Fruit fly (Drosophila melanogaster) whole organism, wandering third instar larva: Measurements from ENCODE around the gene CG34008.

ENCODE experiments used
- Abd-B ChIP-seq: fragments of >200 bp; optimal IDR thresholded peaks from 2 replicates; lab custom pipeline; 2017; ENCODE audit warnings: missing biosample characterization, missing genetic modification characterization
- CG32264 ChIP-seq: fragments of 200-800 bp; sonication (Bioruptor generic); optimal IDR thresholded peaks from 2 replicates; lab custom pipeline; 2016; ENCODE audit warnings: missing biosample characterization, missing genetic modification characterization
- CG9705 ChIP-seq: fragments of 200-800 bp; sonication (Bioruptor generic); optimal IDR thresholded peaks from 2 replicates; lab custom pipeline; 2018; ENCODE audit warnings: missing biosample characterization, mild to moderate bottlenecking, missing genetic modification characterization
- CrebA ChIP-seq: fragments of 200-800 bp; sonication (Bioruptor generic); optimal IDR thresholded peaks from 2 replicates; lab custom pipeline; 2016; ENCODE audit warnings: missing biosample characterization, mild to moderate bottlenecking, missing genetic modification characterization, borderline replicate concordance
- Dif ChIP-seq: fragments of 200-275, 200-300 bp; sonication (Bioruptor generic); optimal IDR thresholded peaks from 2 replicates; lab custom pipeline; 2018; ENCODE audit warnings: missing biosample characterization, missing genetic modification characterization; ENCODE audit not compliant: partially characterized antibody
- GATAd ChIP-seq: sonication (Bioruptor generic); optimal IDR thresholded peaks from 2 replicates; lab custom pipeline; 2016; ENCODE audit warnings: missing biosample characterization, missing genetic modification characterization
- HLH106 ChIP-seq: fragments of 200-800 bp; optimal IDR thresholded peaks from 3 replicates; lab custom pipeline; 2019; ENCODE audit warnings: missing biosample characterization, mild to moderate bottlenecking, missing genetic modification characterization, moderate library complexity
- Hnf4 ChIP-seq: fragments of 200-800 bp; sonication (Bioruptor generic); optimal IDR thresholded peaks from 2 replicates; lab custom pipeline; 2016; ENCODE audit warnings: missing biosample characterization, mild to moderate bottlenecking, missing genetic modification characterization
- Hr78 ChIP-seq: fragments of >200 bp; optimal IDR thresholded peaks from 2 replicates; lab custom pipeline; 2017; ENCODE audit warnings: missing biosample characterization, missing genetic modification characterization
- Hr83 ChIP-seq: fragments of 200-300 bp; sonication (Bioruptor generic); optimal IDR thresholded peaks from 2 replicates; lab custom pipeline; 2016; ENCODE audit warnings: missing biosample characterization, mild to moderate bottlenecking, missing genetic modification characterization, moderate library complexity; ENCODE audit not compliant: poor library complexity, severe bottlenecking
- Jra ChIP-seq: sonication (Bioruptor generic); optimal IDR thresholded peaks from 2 replicates; lab custom pipeline; 2016; ENCODE audit warnings: missing biosample characterization, missing genetic modification characterization
- Mio ChIP-seq: sonication (Bioruptor generic); optimal IDR thresholded peaks from 2 replicates; lab custom pipeline; 2016; ENCODE audit warnings: missing biosample characterization, missing genetic modification characterization
- Myc ChIP-seq: fragments of >200 bp; optimal IDR thresholded peaks from 2 replicates; lab custom pipeline; 2017
- N ChIP-seq: fragments of >200 bp; optimal IDR thresholded peaks from 2 replicates; lab custom pipeline; 2018; ENCODE audit warnings: missing biosample characterization, missing external identifiers, missing genetic modification characterization
- OdsH ChIP-seq: fragments of 200-800 bp; sonication (Bioruptor generic); optimal IDR thresholded peaks from 2 replicates; lab custom pipeline; 2016; ENCODE audit warnings: missing biosample characterization, mild to moderate bottlenecking, missing genetic modification characterization
- Rel ChIP-seq, 2 experiments: fragments of 200-800 bp; sonication (Bioruptor generic) in 1 of 2; optimal IDR thresholded peaks; 2 replicates in 1 of 2; 3 replicates in 1 of 2; lab custom pipeline; 2016 to 2019; ENCODE audit warnings: mild to moderate bottlenecking in 2 of 2, missing biosample characterization in 2 of 2, missing genetic modification characterization in 2 of 2, moderate library complexity in 1 of 2
- Sp1 ChIP-seq: fragments of 200-800 bp; sonication (Bioruptor generic); optimal IDR thresholded peaks from 3 replicates; lab custom pipeline; 2019; ENCODE audit warnings: missing biosample characterization, mild to moderate bottlenecking, missing genetic modification characterization, moderate library complexity
- Vsx2 ChIP-seq: fragments of 200-300, 225-300 bp; sonication (Bioruptor generic); optimal IDR thresholded peaks from 2 replicates; lab custom pipeline; 2018; ENCODE audit warnings: missing biosample characterization, missing genetic modification characterization; ENCODE audit not compliant: partially characterized antibody
- br ChIP-seq: fragments of 200-800 bp; sonication (Bioruptor generic); optimal IDR thresholded peaks from 2 replicates; lab custom pipeline; 2016; ENCODE audit warnings: missing biosample characterization, missing genetic modification characterization
- brk ChIP-seq: fragments of 200-800 bp; sonication (Bioruptor generic); optimal IDR thresholded peaks from 2 replicates; lab custom pipeline; 2016; ENCODE audit warnings: missing biosample characterization, mild to moderate bottlenecking, missing genetic modification characterization
- dl ChIP-seq, 2 experiments: fragments of 175-275, 200-275 bp in 1 of 2; fragments of 200-275 bp in 1 of 2; sonication (Bioruptor generic); optimal IDR thresholded peaks; lab custom pipeline; 2018; ENCODE audit warnings: mild to moderate bottlenecking in 2 of 2, missing biosample characterization in 2 of 2, missing genetic modification characterization in 2 of 2, moderate library complexity in 2 of 2; ENCODE audit not compliant: partially characterized antibody in 2 of 2, insufficient read depth in 1 of 2
- dmrt93B ChIP-seq: fragments of 200-800 bp; sonication (Bioruptor generic); optimal IDR thresholded peaks from 2 replicates; lab custom pipeline; 2018; ENCODE audit warnings: missing biosample characterization, mild to moderate bottlenecking, missing genetic modification characterization
- dsf ChIP-seq: sonication (Bioruptor generic); optimal IDR thresholded peaks from 2 replicates; lab custom pipeline; 2016; ENCODE audit warnings: missing biosample characterization, missing genetic modification characterization, borderline replicate concordance
- ey ChIP-seq: fragments of 200-800 bp; sonication (Bioruptor generic); optimal IDR thresholded peaks from 2 replicates; lab custom pipeline; 2016; ENCODE audit warnings: missing biosample characterization, missing genetic modification characterization
- foxo ChIP-seq, 2 experiments: fragments of 200-800 bp; sonication (Bioruptor generic); optimal IDR thresholded peaks; 2 replicates in 1 of 2; 3 replicates in 1 of 2; lab custom pipeline; 2016 to 2017; ENCODE audit warnings: missing biosample characterization in 2 of 2, missing genetic modification characterization in 2 of 2
- fru ChIP-seq: fragments of 200-800 bp; sonication (Bioruptor generic); optimal IDR thresholded peaks from 3 replicates; lab custom pipeline; 2016; ENCODE audit warnings: missing biosample characterization, mild to moderate bottlenecking, missing genetic modification characterization
- h ChIP-seq: fragments of 200-800 bp; sonication (Bioruptor generic); optimal IDR thresholded peaks from 3 replicates; lab custom pipeline; 2016; ENCODE audit warnings: missing biosample characterization, mild to moderate bottlenecking, missing genetic modification characterization
- jim ChIP-seq: fragments of 175-275, 200-325 bp; sonication (Bioruptor generic); optimal IDR thresholded peaks from 2 replicates; lab custom pipeline; 2016; ENCODE audit warnings: missing biosample characterization, mild to moderate bottlenecking, missing genetic modification characterization
- lola ChIP-seq: fragments of >200 bp; optimal IDR thresholded peaks from 2 replicates; lab custom pipeline; 2017; ENCODE audit warnings: missing biosample characterization, missing genetic modification characterization
- pan ChIP-seq: fragments of >200 bp; optimal IDR thresholded peaks from 2 replicates; lab custom pipeline; 2017
- psq ChIP-seq: fragments of 200-800 bp; sonication (Bioruptor generic); optimal IDR thresholded peaks from 3 replicates; lab custom pipeline; 2017; ENCODE audit warnings: missing biosample characterization, mild to moderate bottlenecking, missing genetic modification characterization, moderate library complexity
- rgr ChIP-seq: fragments of 200-800 bp; sonication (Bioruptor generic); optimal IDR thresholded peaks from 3 replicates; lab custom pipeline; 2016; ENCODE audit warnings: missing biosample characterization, mild to moderate bottlenecking, missing genetic modification characterization
- sage ChIP-seq: fragments of 200-800 bp; sonication (Bioruptor generic); optimal IDR thresholded peaks from 2 replicates; lab custom pipeline; 2016; ENCODE audit warnings: missing biosample characterization, mild to moderate bottlenecking, missing genetic modification characterization
- sv ChIP-seq: fragments of 200-800 bp; sonication (Bioruptor generic); optimal IDR thresholded peaks from 3 replicates; lab custom pipeline; 2016; ENCODE audit warnings: missing biosample characterization, missing genetic modification characterization
- usp ChIP-seq: fragments of >200 bp; optimal IDR thresholded peaks from 2 replicates; lab custom pipeline; 2017; ENCODE audit warnings: missing biosample characterization, missing genetic modification characterization
- woc ChIP-seq: sonication (Bioruptor generic); optimal IDR thresholded peaks from 2 replicates; lab custom pipeline; 2016; ENCODE audit warnings: missing biosample characterization, mild to moderate bottlenecking, missing genetic modification characterization

Gene CG34008

dm6 chr3R:20556281-20557113 lies 24.8 kb downstream of the CG34008 start:
- TF ChIP-seq psq = peak; percentile 47
- TF ChIP-seq Sp1 (GFP tag; lab: Kevin White, UChicago) = peak; percentile 18
- TF ChIP-seq ey (GFP tag; lab: Kevin White, UChicago) = peak; percentile 62
- peak; percentile 54 for TF ChIP-seq HLH106 (tag; lab: Kevin White, UChicago)
- peak; percentile 9 for TF ChIP-seq Hnf4
- TF ChIP-seq usp (GFP tag; lab: Kevin White, UChicago) = no peak
- TF ChIP-seq foxo (GFP tag; optimal IDR thresholded peaks at IDR 0.05; lab: Kevin White, UChicago) = peak in 1 of 2 experiments; percentile 76
- no peak for TF ChIP-seq dsf (GFP tag; lab: Kevin White, UChicago)
- TF ChIP-seq Myc = no peak
- no peak for TF ChIP-seq N
- TF ChIP-seq dmrt93B (GFP tag; lab: Kevin White, UChicago) = peak; percentile 37
- no peak for TF ChIP-seq Hr83 (GFP tag; lab: Kevin White, UChicago)
- peak; percentile 67 for TF ChIP-seq OdsH (GFP tag; lab: Kevin White, UChicago)
- no peak for TF ChIP-seq sage (GFP tag; lab: Kevin White, UChicago)
- no peak for TF ChIP-seq Vsx2
- peak; percentile 14 for TF ChIP-seq brk (GFP tag; lab: Kevin White, UChicago)
- TF ChIP-seq h (GFP tag; lab: Kevin White, UChicago) = peak; percentile 82
- TF ChIP-seq br (GFP tag; lab: Kevin White, UChicago) = peak; percentile 55
- peak; percentile 72 for TF ChIP-seq woc (GFP tag; lab: Kevin White, UChicago)
- no peak for TF ChIP-seq Rel (GFP tag; optimal IDR thresholded peaks at IDR 0.05; lab: Kevin White, UChicago)
- TF ChIP-seq Rel (tag; optimal IDR thresholded peaks at IDR 0.05; lab: Kevin White, UChicago) = no peak
- peak; percentile 4 for TF ChIP-seq Dif
- TF ChIP-seq fru (GFP tag; lab: Kevin White, UChicago) = peak; percentile 72
- TF ChIP-seq rgr (GFP tag; lab: Kevin White, UChicago) = peak; percentile 60
- no peak for TF ChIP-seq Jra (GFP tag; lab: Kevin White, UChicago)
- TF ChIP-seq sv (GFP tag; lab: Kevin White, UChicago) = peak; percentile 37
- no peak for TF ChIP-seq CrebA (GFP tag; lab: Kevin White, UChicago)
- TF ChIP-seq Hr78 (GFP tag; lab: Kevin White, UChicago) = no peak
- no peak for TF ChIP-seq GATAd (GFP tag; lab: Kevin White, UChicago)
- no peak for TF ChIP-seq CG32264 (GFP tag; lab: Kevin White, UChicago)

dm6 chr3R:20555720-20556280 lies 25.5 kb downstream of the CG34008 start:
- TF ChIP-seq pan (lab: Kevin White, UChicago) (no peak), OdsH (GFP tag; lab: Kevin White, UChicago) (no peak), foxo (GFP tag; optimal IDR thresholded peaks at IDR 0.05; lab: Kevin White, UChicago) (peak in 1 of 2 experiments; percentile 39), Hr83 (GFP tag; lab: Kevin White, UChicago) (peak; percentile 32), Myc (no peak), dmrt93B (GFP tag; lab: Kevin White, UChicago) (no peak), N (no peak), Dif (peak; percentile 43), sv (GFP tag; lab: Kevin White, UChicago) (no peak), Rel (GFP tag; optimal IDR thresholded peaks at IDR 0.05; lab: Kevin White, UChicago) (peak; percentile 68), Rel (tag; optimal IDR thresholded peaks at IDR 0.05; lab: Kevin White, UChicago) (peak; percentile 15), lola (no peak), Mio (GFP tag; lab: Kevin White, UChicago) (no peak)

- TF ChIP-seq psq (no peak), dmrt93B (GFP tag; lab: Kevin White, UChicago) (no peak), Abd-B (GFP tag; lab: Kevin White, UChicago) (no peak), Sp1 (GFP tag; lab: Kevin White, UChicago) (no peak), CG9705 (no peak), GATAd (GFP tag; lab: Kevin White, UChicago) (no peak), jim (GFP tag; lab: Kevin White, UChicago) (no peak), Dif (no peak), fru (GFP tag; lab: Kevin White, UChicago) (peak; percentile 60), usp (GFP tag; lab: Kevin White, UChicago) (no peak), Hr83 (GFP tag; lab: Kevin White, UChicago) (no peak), CG32264 (GFP tag; lab: Kevin White, UChicago) (no peak), brk (GFP tag; lab: Kevin White, UChicago) (no peak), dl (GFP tag; optimal IDR thresholded peaks at IDR 0.05; lab: Kevin White, UChicago; ENCODE audit: insufficient read depth in 1 of 2, partially characterized antibody in 2 of 2) (no peak), CrebA (GFP tag; lab: Kevin White, UChicago) (no peak), h (GFP tag; lab: Kevin White, UChicago) (peak; percentile 59), ey (GFP tag; lab: Kevin White, UChicago) (no peak), Hr78 (GFP tag; lab: Kevin White, UChicago) (no peak), HLH106 (tag; lab: Kevin White, UChicago) (peak; percentile 23), Vsx2 (no peak), woc (GFP tag; lab: Kevin White, UChicago) (peak; percentile 45), br (GFP tag; lab: Kevin White, UChicago) (no peak), foxo (GFP tag; optimal IDR thresholded peaks at IDR 0.05; lab: Kevin White, UChicago) (peak in 1 of 2 experiments; percentile 71), rgr (GFP tag; lab: Kevin White, UChicago) (no peak), Hnf4 (no peak)
Observed at dm6 chr3R:20555023-20555422, 26.3 kb downstream of the CG34008 start.
